Fruit fly (Drosophila melanogaster) whole organism, embryonic: Measurements from ENCODE around the gene Arpc1.

ENCODE experiments used
- ATbp ChIP-seq: fragments of 200-800 bp; sonication (Bioruptor generic); optimal IDR thresholded peaks from 2 replicates; lab custom pipeline; 2017; ENCODE audit warnings: missing biosample characterization, mild to moderate bottlenecking, missing genetic modification characterization, missing genetic modification reagents
- Atf3 ChIP-seq: fragments of 200-800 bp; sonication (Bioruptor generic); optimal IDR thresholded peaks from 3 replicates; lab custom pipeline; 2016; ENCODE audit warnings: missing biosample characterization, missing genetic modification characterization
- Bdp1 ChIP-seq: fragments of 200-800 bp; sonication (Bioruptor generic); optimal IDR thresholded peaks from 3 replicates; lab custom pipeline; 2016; ENCODE audit warnings: missing biosample characterization, missing genetic modification characterization
- BtbVII ChIP-seq: fragments of 200-800 bp; sonication (Bioruptor generic); optimal IDR thresholded peaks from 3 replicates; lab custom pipeline; 2017; ENCODE audit warnings: missing biosample characterization, mild to moderate bottlenecking, missing genetic modification characterization
- C15 ChIP-seq: fragments of 200-800 bp; sonication (Bioruptor generic); IDR thresholded peaks from 3 replicates; pipeline ENCODE4 v1.3.6; 2022; ENCODE audit warnings: missing biosample characterization, missing genetic modification characterization
- CG10274 ChIP-seq: fragments of 200-800 bp; sonication (Bioruptor generic); optimal IDR thresholded peaks from 3 replicates; lab custom pipeline; 2017; ENCODE audit warnings: missing biosample characterization, mild to moderate bottlenecking, missing genetic modification characterization
- CG10654 ChIP-seq: fragments of 200-800 bp; sonication (Bioruptor generic); optimal IDR thresholded peaks from 2 replicates; lab custom pipeline; 2016; ENCODE audit warnings: missing biosample characterization, missing genetic modification characterization
- CG10979 ChIP-seq: fragments of 200-800 bp; sonication (Bioruptor generic); optimal IDR thresholded peaks from 2 replicates; lab custom pipeline; 2018; ENCODE audit warnings: missing biosample characterization, mild to moderate bottlenecking, missing genetic modification characterization, moderate library complexity
- CG11247 ChIP-seq: fragments of 200-800 bp; sonication (Bioruptor generic); IDR thresholded peaks from 2 replicates; pipeline ENCODE4 v1.3.6; 2022; ENCODE audit warnings: missing biosample characterization, missing genetic modification characterization
- CG11398 ChIP-seq: fragments of 200-800 bp; sonication (Bioruptor generic); optimal IDR thresholded peaks from 2 replicates; lab custom pipeline; 2016; ENCODE audit warnings: missing biosample characterization, missing genetic modification characterization
- CG12155 ChIP-seq: fragments of 200-800 bp; sonication (Bioruptor generic); optimal IDR thresholded peaks from 3 replicates; lab custom pipeline; 2016; ENCODE audit warnings: missing biosample characterization, missing genetic modification characterization
- CG12299 ChIP-seq: fragments of 200-800 bp; sonication (Bioruptor generic); optimal IDR thresholded peaks from 2 replicates; lab custom pipeline; 2018; ENCODE audit warnings: missing biosample characterization, mild to moderate bottlenecking, missing genetic modification characterization
- CG12659 ChIP-seq: fragments of 200-800 bp; sonication (Bioruptor generic); optimal IDR thresholded peaks from 3 replicates; lab custom pipeline; 2017; ENCODE audit warnings: mild to moderate bottlenecking, missing biosample characterization, missing genetic modification reagents, missing genetic modification characterization
- CG14014 ChIP-seq: fragments of 200-800 bp; sonication (Bioruptor generic); IDR thresholded peaks from 2 replicates; pipeline ENCODE4 v1.3.6; 2022; ENCODE audit warnings: missing biosample characterization, missing genetic modification characterization
- CG17829 ChIP-seq: fragments of 200-800 bp; optimal IDR thresholded peaks from 2 replicates; lab custom pipeline; 2019; ENCODE audit warnings: missing biosample characterization, mild to moderate bottlenecking, missing genetic modification characterization, moderate library complexity
- CG17912 ChIP-seq: fragments of 200-800 bp; sonication (Bioruptor generic); optimal IDR thresholded peaks from 2 replicates; lab custom pipeline; 2018; ENCODE audit warnings: missing biosample characterization, mild to moderate bottlenecking, missing genetic modification characterization
- CG18764 ChIP-seq: fragments of 200-800 bp; sonication (Bioruptor generic); optimal IDR thresholded peaks from 3 replicates; lab custom pipeline; 2016; ENCODE audit warnings: missing biosample characterization, missing genetic modification characterization
- CG30020 ChIP-seq: fragments of 200-800 bp; optimal IDR thresholded peaks from 2 replicates; lab custom pipeline; 2019; ENCODE audit warnings: missing biosample characterization, mild to moderate bottlenecking, missing genetic modification characterization, moderate library complexity
- CG3163 ChIP-seq: fragments of 200-800 bp; sonication (Bioruptor generic); optimal IDR thresholded peaks from 3 replicates; lab custom pipeline; 2016; ENCODE audit warnings: missing biosample characterization, missing genetic modification characterization
- CG32767 ChIP-seq: fragments of 200-800 bp; sonication (Bioruptor generic); IDR thresholded peaks from 2 replicates; pipeline ENCODE4 v1.3.6; 2022; ENCODE audit warnings: missing biosample characterization, missing genetic modification characterization
- CG43689 ChIP-seq: fragments of 200-800 bp; sonication (Bioruptor generic); IDR thresholded peaks from 2 replicates; pipeline ENCODE4 v1.3.6; 2022; ENCODE audit warnings: missing biosample characterization, missing genetic modification characterization
- CG6654 ChIP-seq: fragments of 200-800 bp; sonication (Bioruptor generic); optimal IDR thresholded peaks from 2 replicates; lab custom pipeline; 2017; ENCODE audit warnings: missing biosample characterization, mild to moderate bottlenecking, missing genetic modification characterization
- CG7372 ChIP-seq: fragments of 200-800 bp; sonication (Bioruptor generic); IDR thresholded peaks from 2 replicates; pipeline ENCODE4 v1.3.6; 2022; ENCODE audit warnings: missing biosample characterization, missing genetic modification characterization
- CG7556 ChIP-seq: fragments of 200-800 bp; sonication (Bioruptor generic); optimal IDR thresholded peaks from 2 replicates; lab custom pipeline; 2017; ENCODE audit warnings: missing biosample characterization, mild to moderate bottlenecking, missing genetic modification characterization
- CG9437 ChIP-seq: fragments of 200-800 bp; sonication (Bioruptor generic); optimal IDR thresholded peaks from 2 replicates; lab custom pipeline; 2018; ENCODE audit warnings: missing biosample characterization, mild to moderate bottlenecking, missing genetic modification characterization
- CG9727 ChIP-seq: fragments of 200-800 bp; sonication (Bioruptor generic); optimal IDR thresholded peaks from 3 replicates; lab custom pipeline; 2017; ENCODE audit warnings: missing biosample characterization, mild to moderate bottlenecking, missing genetic modification characterization
- CTCF ChIP-seq: fragments of 200-800 bp; sonication (Bioruptor generic); optimal IDR thresholded peaks from 2 replicates; lab custom pipeline; 2017; ENCODE audit warnings: missing biosample characterization, mild to moderate bottlenecking, missing genetic modification characterization, moderate library complexity
- Deaf1 ChIP-seq: fragments of 200-800 bp; optimal IDR thresholded peaks from 3 replicates; lab custom pipeline; 2019; ENCODE audit warnings: missing biosample characterization, mild to moderate bottlenecking, missing genetic modification characterization, moderate library complexity
- HLH3B ChIP-seq: fragments of 200-800 bp; sonication (Bioruptor generic); IDR thresholded peaks from 2 replicates; pipeline ENCODE4 v1.3.6; 2022; ENCODE audit warnings: missing biosample characterization, missing genetic modification characterization
- Hand ChIP-seq: fragments of 200-800 bp; sonication (Bioruptor generic); optimal IDR thresholded peaks from 2 replicates; lab custom pipeline; 2017; ENCODE audit warnings: mild to moderate bottlenecking, missing biosample characterization, missing genetic modification reagents, missing genetic modification characterization
- Hmr ChIP-seq: fragments of 200-800 bp; sonication (Bioruptor generic); optimal IDR thresholded peaks from 3 replicates; lab custom pipeline; 2017; ENCODE audit warnings: mild to moderate bottlenecking, missing biosample characterization, missing genetic modification reagents, missing genetic modification characterization
- NC2β ChIP-seq: fragments of 200-800 bp; sonication (Bioruptor generic); optimal IDR thresholded peaks from 2 replicates; lab custom pipeline; 2016; ENCODE audit warnings: missing biosample characterization, missing genetic modification characterization
- Nf-YC ChIP-seq: fragments of 200-800 bp; optimal IDR thresholded peaks from 3 replicates; lab custom pipeline; 2019; ENCODE audit warnings: missing biosample characterization, mild to moderate bottlenecking, missing genetic modification characterization, moderate library complexity
- Oli ChIP-seq: fragments of 200-800 bp; sonication (Bioruptor generic); optimal IDR thresholded peaks from 2 replicates; lab custom pipeline; 2018; ENCODE audit warnings: missing biosample characterization, mild to moderate bottlenecking, missing genetic modification characterization, moderate library complexity
- Sry-δ ChIP-seq: fragments of 200-800 bp; sonication (Bioruptor generic); optimal IDR thresholded peaks from 2 replicates; lab custom pipeline; 2016; ENCODE audit warnings: missing biosample characterization, missing genetic modification characterization
- Usf ChIP-seq: fragments of 200-800 bp; sonication (Bioruptor generic); optimal IDR thresholded peaks from 2 replicates; lab custom pipeline; 2017; ENCODE audit warnings: missing genotype, missing biosample characterization, missing genetic modification characterization
- abd-A ChIP-seq: fragments of 200-800 bp; sonication (Bioruptor generic); optimal IDR thresholded peaks from 3 replicates; lab custom pipeline; 2019; ENCODE audit warnings: missing biosample characterization, mild to moderate bottlenecking, missing genetic modification characterization, moderate library complexity
- chm ChIP-seq: fragments of 200-800 bp; sonication (Bioruptor generic); IDR thresholded peaks from 2 replicates; pipeline ENCODE4 v1.3.6; 2022; ENCODE audit warnings: missing biosample characterization, missing genetic modification characterization
- dan ChIP-seq: fragments of 200-800 bp; sonication (Bioruptor generic); IDR thresholded peaks from 2 replicates; pipeline ENCODE4 v1.3.6; 2022; ENCODE audit warnings: missing biosample characterization, missing genetic modification characterization
- dysf ChIP-seq: fragments of 200-800 bp; sonication (Bioruptor generic); IDR thresholded peaks from 3 replicates; pipeline ENCODE4 v1.3.6; 2022; ENCODE audit warnings: missing biosample characterization, missing genetic modification characterization
- gsb-n ChIP-seq: fragments of 200-800 bp; sonication (Bioruptor generic); optimal IDR thresholded peaks from 3 replicates; lab custom pipeline; 2018; ENCODE audit warnings: missing biosample characterization, mild to moderate bottlenecking, missing genetic modification characterization
- klu ChIP-seq: fragments of 200-800 bp; sonication (Bioruptor generic); IDR thresholded peaks from 2 replicates; pipeline ENCODE4 v1.3.6; 2022; ENCODE audit warnings: missing biosample characterization, missing genetic modification characterization
- knrl ChIP-seq: fragments of 200-800 bp; sonication (Bioruptor generic); IDR thresholded peaks from 3 replicates; pipeline ENCODE4 v1.3.6; 2022; ENCODE audit warnings: missing biosample characterization, missing genetic modification characterization; ENCODE audit not compliant: partially characterized antibody
- lmd ChIP-seq: fragments of 200-800 bp; sonication (Bioruptor generic); IDR thresholded peaks from 2 replicates; pipeline ENCODE4 v1.3.6; 2022; ENCODE audit warnings: missing biosample characterization, missing genetic modification characterization
- nerfin-1 ChIP-seq: fragments of 200-800 bp; sonication (Bioruptor generic); optimal IDR thresholded peaks from 3 replicates; lab custom pipeline; 2019; ENCODE audit warnings: missing biosample characterization, mild to moderate bottlenecking, missing genetic modification characterization, moderate library complexity
- p53 ChIP-seq: fragments of 200-800 bp; sonication (Bioruptor generic); optimal IDR thresholded peaks from 2 replicates; lab custom pipeline; 2016; ENCODE audit warnings: missing biosample characterization, missing genetic modification characterization
- pho ChIP-seq: fragments of 200-800 bp; sonication (Bioruptor generic); optimal IDR thresholded peaks from 2 replicates; lab custom pipeline; 2016; ENCODE audit warnings: missing biosample characterization, missing genetic modification characterization
- slou ChIP-seq: fragments of 200-800 bp; sonication (Bioruptor generic); optimal IDR thresholded peaks from 3 replicates; lab custom pipeline; 2016; ENCODE audit warnings: missing biosample characterization, missing genetic modification characterization
- slp2 ChIP-seq: fragments of 200-800 bp; sonication (Bioruptor generic); optimal IDR thresholded peaks from 2 replicates; lab custom pipeline; 2016; ENCODE audit warnings: missing biosample characterization, missing genetic modification characterization
- sug ChIP-seq: fragments of 200-800 bp; optimal IDR thresholded peaks from 2 replicates; lab custom pipeline; 2019; ENCODE audit warnings: missing biosample characterization, mild to moderate bottlenecking, missing genetic modification characterization, moderate library complexity
- tap ChIP-seq: fragments of 200-800 bp; optimal IDR thresholded peaks from 3 replicates; lab custom pipeline; 2019; ENCODE audit warnings: missing biosample characterization, mild to moderate bottlenecking, missing genetic modification characterization, moderate library complexity
- vvl ChIP-seq: fragments of 200-800 bp; sonication (Bioruptor generic); IDR thresholded peaks from 2 replicates; pipeline ENCODE4 v1.3.6; 2022; ENCODE audit warnings: missing biosample characterization, missing genetic modification characterization
- yki ChIP-seq: fragments of >200 bp; optimal IDR thresholded peaks from 3 replicates; lab custom pipeline; 2018

Gene Arpc1

DNA sequence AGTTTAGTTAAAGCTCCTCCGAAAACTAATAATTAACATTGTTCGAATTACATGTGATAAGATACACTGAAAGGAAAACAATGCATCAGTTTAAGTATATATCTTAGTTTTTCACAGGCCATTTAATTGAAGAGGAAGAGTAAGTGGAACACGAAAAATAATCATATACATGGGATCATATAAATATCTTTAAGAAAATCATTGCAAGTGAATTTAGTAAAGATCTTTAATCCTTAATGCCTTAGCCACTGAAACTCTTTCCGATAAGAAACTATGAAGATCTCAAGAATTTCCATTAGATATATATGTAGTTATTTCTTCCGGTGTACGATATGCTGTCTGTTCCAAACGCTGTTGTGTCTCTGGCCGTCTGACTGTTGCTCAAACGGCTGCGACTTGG is 50.9 kb downstream of the Arpc1 start (continued):
- TF ChIP-seq CG30020 (no peak), CG18764 (GFP tag; lab: Kevin White, UChicago) (no peak), CTCF (GFP tag; lab: Kevin White, UChicago) (no peak), CG6654 (GFP tag; lab: Kevin White, UChicago) (no peak), abd-A (tag; lab: Kevin White, UChicago) (no peak), CG3163 (GFP tag; lab: Kevin White, UChicago) (no peak), Sry-δ (peak; percentile 9), CG9727 (GFP tag; lab: Kevin White, UChicago) (peak; percentile 61), CG43689 (GFP tag; lab: Robert Waterston, UW) (0 out of 2 replicates have a peak, but pooled peaks have one; percentile 14), Nf-YC (tag; lab: Kevin White, UChicago) (no peak), CG14014 (GFP tag; lab: Robert Waterston, UW) (peak; percentile 59), nerfin-1 (tag; lab: Kevin White, UChicago) (no peak), pho (GFP tag; lab: Kevin White, UChicago) (peak; percentile 68), CG12155 (GFP tag; lab: Kevin White, UChicago) (peak; percentile 6), gsb-n (peak; percentile 32), ATbp (GFP tag; lab: Kevin White, UChicago) (peak; percentile 58), slou (peak; percentile 36), CG11398 (GFP tag; lab: Kevin White, UChicago) (no peak), NC2β (GFP tag; lab: Kevin White, UChicago) (peak; percentile 5), dysf (GFP tag; lab: Robert Waterston, UW) (peak; percentile 74), Oli (tag; lab: Kevin White, UChicago) (peak; percentile 82), CG9437 (peak; percentile 69), sug (tag; lab: Kevin White, UChicago) (no peak), tap (tag; lab: Kevin White, UChicago) (peak; percentile 39), C15 (GFP tag; lab: Robert Waterston, UW) (no peak), Bdp1 (GFP tag; lab: Kevin White, UChicago) (no peak), Hand (peak; percentile 28), lmd (GFP tag; lab: Robert Waterston, UW) (peak; percentile 66), slp2 (GFP tag; lab: Kevin White, UChicago) (no peak), yki (no peak), CG10654 (GFP tag; lab: Kevin White, UChicago) (peak; percentile 36), CG7372 (GFP tag; lab: Robert Waterston, UW) (peak; percentile 12; the same call in 1 of the 2 replicates), p53 (GFP tag; lab: Kevin White, UChicago) (no peak), knrl (GFP tag; lab: Robert Waterston, UW) (no peak), CG11247 (GFP tag; lab: Robert Waterston, UW) (peak; percentile 47), CG17912 (GFP tag; lab: Kevin White, UChicago) (no peak), CG17829 (tag; lab: Kevin White, UChicago) (peak; percentile 35), BtbVII (no peak), CG12299 (tag; lab: Kevin White, UChicago) (peak; percentile 17), vvl (GFP tag; lab: Robert Waterston, UW) (peak; percentile 52), Deaf1 (tag; lab: Kevin White, UChicago) (peak; percentile 40), Atf3 (GFP tag; lab: Kevin White, UChicago) (peak; percentile 17), CG10274 (GFP tag; lab: Kevin White, UChicago) (no peak), dan (GFP tag; lab: Robert Waterston, UW) (no peak), CG12659 (GFP tag; lab: Kevin White, UChicago) (peak; percentile 69), klu (GFP tag; lab: Robert Waterston, UW) (no peak), HLH3B (GFP tag; lab: Robert Waterston, UW) (peak; percentile 19; the same call in 1 of the 2 replicates), Usf (GFP tag; lab: Kevin White, UChicago) (no peak), Hmr (GFP tag; lab: Kevin White, UChicago) (peak; percentile 77), chm (GFP tag; lab: Robert Waterston, UW) (no peak), CG10979 (tag; lab: Kevin White, UChicago) (peak; percentile 67), CG7556 (GFP tag; lab: Kevin White, UChicago) (peak; percentile 75), CG32767 (no peak)
